Worm (Caenorhabditis elegans): ENCODE data around the gene Y53F4B.21.
"Not testable (repeated sequence)": the region's sequence is repeated elsewhere in the genome, so short reads cannot be mapped to it uniquely, and the experiment has no call there.

The Y53F4B.21 gene

DNA sequence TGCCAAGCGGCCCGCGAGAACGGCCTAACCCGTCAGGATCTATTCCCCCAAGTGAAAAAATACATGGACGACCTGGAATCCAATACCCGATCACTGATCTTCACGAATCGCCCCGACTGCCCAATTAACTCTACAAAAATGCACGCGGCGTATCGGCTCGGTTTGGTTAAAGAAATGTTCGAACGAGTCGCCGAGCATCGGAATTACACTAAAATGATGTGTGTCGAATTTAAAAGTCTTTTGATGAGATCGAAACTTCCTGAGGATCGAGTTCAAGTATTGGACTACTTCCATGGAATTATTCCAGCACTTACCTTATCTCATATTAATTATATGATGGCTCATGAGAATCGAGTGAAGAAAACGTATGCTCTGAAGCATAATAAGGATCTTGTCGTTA, 17.2 kb downstream of the Y53F4B.21 start:
- TF ChIP-seq ztf-29 (GFP tag; IDR thresholded peaks at IDR 0.05) = no peak
- TF ChIP-seq flt-1 (GFP tag; IDR thresholded peaks at IDR 0.05) = no peak
- TF ChIP-seq ref-1 (GFP tag; conservative IDR thresholded peaks at IDR 0.05) = no peak
- TF ChIP-seq T22C8.4 (GFP tag; IDR thresholded peaks at IDR 0.05) = no peak
- TF ChIP-seq ztf-23 (GFP tag; IDR thresholded peaks at IDR 0.05) = no peak
- TF ChIP-seq klf-2 (GFP tag; conservative IDR thresholded peaks at IDR 0.05) = no peak
- TF ChIP-seq med-1 (GFP tag; optimal IDR thresholded peaks at IDR 0.05; ENCODE audit: insufficient read depth) = no peak
- TF ChIP-seq tab-1 (GFP tag; IDR thresholded peaks at IDR 0.05) = no peak
- TF ChIP-seq cog-1 (tag; optimal IDR thresholded peaks at IDR 0.05) = no peak

DNA sequence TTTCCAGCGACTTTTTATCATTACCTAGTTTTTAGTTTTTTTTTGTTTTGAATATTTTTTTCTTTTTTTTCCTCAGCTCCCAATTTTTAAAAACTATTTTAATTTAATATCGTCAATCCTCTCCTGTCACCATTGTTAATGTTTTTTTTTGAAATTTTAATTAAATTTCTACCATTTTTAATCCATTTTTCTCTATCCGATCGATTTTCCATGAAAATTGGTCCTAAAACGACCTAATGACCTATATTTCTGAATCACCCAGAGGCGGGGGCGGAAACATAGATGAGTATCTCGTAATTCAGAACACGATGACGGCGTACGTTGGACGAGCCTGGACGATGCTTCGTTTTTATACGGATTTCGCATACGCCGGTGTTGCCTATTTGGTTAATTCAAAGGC, 19.9 kb downstream of the Y53F4B.21 start, which contains the start of gene Y53F4B.39:
Gene Y53F4B.39, plus strand, starts transcription at position 301 of the 400 bp plus-strand sequence.
- no peak for TF ChIP-seq flt-1 (GFP tag; IDR thresholded peaks at IDR 0.05)

DNA sequence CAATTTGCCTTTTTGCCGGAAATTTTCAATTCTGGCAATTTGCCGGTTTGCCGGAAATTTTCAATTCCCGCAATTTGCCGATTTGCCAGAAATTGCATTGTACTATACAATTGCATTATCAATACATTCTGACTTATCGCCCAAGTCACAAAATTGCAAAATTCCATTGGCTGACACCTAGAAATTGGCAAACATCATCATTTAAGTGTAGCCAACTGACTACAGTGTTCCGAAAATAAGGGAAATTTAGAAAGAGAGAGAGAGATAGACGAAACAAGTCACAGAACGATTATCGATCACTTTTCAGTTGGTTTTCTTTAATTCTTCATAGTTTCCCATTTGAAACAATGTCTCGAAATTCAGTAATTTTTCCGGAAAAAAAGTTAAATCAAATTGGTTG, 21.4 kb downstream of the Y53F4B.21 start:
- no peak for TF ChIP-seq T22C8.4 (GFP tag; IDR thresholded peaks at IDR 0.05)
- no peak for TF ChIP-seq ref-1 (GFP tag; conservative IDR thresholded peaks at IDR 0.05)
- TF ChIP-seq ztf-29 (GFP tag; IDR thresholded peaks at IDR 0.05) = no peak
- TF ChIP-seq med-1 (GFP tag; optimal IDR thresholded peaks at IDR 0.05; ENCODE audit: insufficient read depth) = no peak
- TF ChIP-seq cog-1 (tag; optimal IDR thresholded peaks at IDR 0.05) = no peak
- no peak for TF ChIP-seq tab-1 (GFP tag; IDR thresholded peaks at IDR 0.05)
- TF ChIP-seq klf-2 (GFP tag; conservative IDR thresholded peaks at IDR 0.05) = no peak
- TF ChIP-seq ztf-23 (GFP tag; IDR thresholded peaks at IDR 0.05) = no peak
- TF ChIP-seq flt-1 (GFP tag; IDR thresholded peaks at IDR 0.05) = no peak

DNA sequence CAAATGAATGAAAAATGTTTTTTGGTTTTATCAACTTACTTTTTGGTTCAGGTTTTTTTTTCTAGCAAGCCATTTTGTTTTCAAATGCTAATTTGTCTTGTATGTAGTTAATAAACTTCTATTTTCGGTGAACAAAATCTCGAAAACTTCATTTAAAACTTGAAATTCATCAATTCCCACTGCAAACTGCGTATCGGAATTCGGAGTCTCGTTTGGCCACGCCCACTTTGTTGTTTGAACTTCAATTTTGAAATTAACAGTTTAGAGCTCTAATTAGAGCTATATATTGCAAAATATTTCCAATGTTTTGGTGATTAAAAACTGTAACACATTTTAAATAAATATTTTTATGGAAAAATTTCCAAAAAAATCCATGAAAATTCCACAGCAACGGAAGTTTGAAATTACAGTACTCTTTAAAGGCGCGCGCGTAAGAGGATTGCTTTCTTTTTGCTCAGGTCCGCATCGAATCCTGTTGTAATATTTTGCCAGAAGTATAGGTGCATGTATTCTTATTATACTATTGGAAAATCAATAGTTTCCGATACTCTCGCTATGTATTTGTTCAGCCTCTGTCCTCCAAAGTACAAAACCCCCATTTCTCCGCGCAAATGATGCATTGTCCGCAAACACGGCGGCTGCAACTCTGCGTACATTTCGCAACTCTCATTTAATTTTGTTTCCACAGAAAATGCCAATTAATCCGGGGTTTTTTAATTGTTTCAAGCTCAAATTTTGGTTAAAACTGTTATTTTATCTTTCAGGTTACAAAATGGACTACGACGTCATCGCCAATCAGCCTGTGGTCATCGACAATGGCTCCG, 29.8 kb downstream of the Y53F4B.21 start, which contains the start of gene arp-1:
Gene arp-1, plus strand, starts transcription at position 765 of the 824 bp plus-strand sequence.
- peak; percentile 1 for TF ChIP-seq cog-1 (tag; optimal IDR thresholded peaks at IDR 0.05)
- no peak for TF ChIP-seq med-1 (GFP tag; optimal IDR thresholded peaks at IDR 0.05; ENCODE audit: insufficient read depth)
- peak; percentile 33; the same call in 1 of the 2 replicates for TF ChIP-seq T22C8.4 (GFP tag; IDR thresholded peaks at IDR 0.05)

DNA sequence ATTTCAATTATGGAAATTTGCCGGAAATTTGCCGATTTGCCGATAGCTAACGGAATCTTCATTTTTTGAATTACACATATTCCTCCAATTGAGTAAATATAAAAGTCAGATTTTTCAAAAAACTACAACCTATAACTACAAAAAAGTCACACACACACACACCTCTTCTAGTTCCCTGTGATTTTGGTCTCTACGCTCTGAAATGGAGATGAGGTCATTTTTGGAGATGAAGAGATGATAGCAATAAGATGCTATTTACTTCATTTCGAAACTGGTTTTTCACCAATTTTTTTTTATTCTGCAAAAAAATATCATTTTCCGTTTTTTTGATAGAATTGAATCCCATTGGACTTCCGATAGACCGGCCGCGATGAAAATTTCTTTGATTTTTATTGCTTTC, 34.2 kb downstream of the Y53F4B.21 start, which contains the start of gene Y53F4B.23:
Gene Y53F4B.23, plus strand, starts transcription at position 312 of the 400 bp plus-strand sequence.
- TF ChIP-seq tab-1 (GFP tag; IDR thresholded peaks at IDR 0.05) (no peak), ref-1 (GFP tag; conservative IDR thresholded peaks at IDR 0.05) (no peak), med-1 (GFP tag; optimal IDR thresholded peaks at IDR 0.05; ENCODE audit: insufficient read depth) (no peak), ztf-23 (GFP tag; IDR thresholded peaks at IDR 0.05) (no peak), T22C8.4 (GFP tag; IDR thresholded peaks at IDR 0.05) (no peak), flt-1 (GFP tag; IDR thresholded peaks at IDR 0.05) (no peak), ztf-29 (GFP tag; IDR thresholded peaks at IDR 0.05) (no peak), klf-2 (GFP tag; conservative IDR thresholded peaks at IDR 0.05) (no peak), cog-1 (tag; optimal IDR thresholded peaks at IDR 0.05) (no peak)

DNA sequence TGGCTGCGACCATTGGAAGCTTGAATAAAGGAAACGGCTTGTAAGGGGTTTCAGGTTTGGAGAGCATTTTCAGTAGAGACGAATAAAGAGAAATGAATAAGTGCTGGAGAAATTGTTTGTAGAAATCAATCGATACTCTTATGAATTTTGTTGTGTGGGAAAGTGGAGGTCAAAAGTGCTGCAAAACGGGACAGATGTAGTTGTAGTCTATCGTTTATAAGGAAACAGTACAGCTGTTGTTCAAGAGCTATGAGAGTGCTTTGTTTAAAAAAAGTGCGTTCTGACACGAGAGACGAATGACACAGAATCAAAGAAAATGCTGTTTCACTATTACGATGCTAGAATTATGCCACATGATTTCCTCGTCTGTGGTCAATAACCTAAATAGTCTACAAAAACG, 40.5 kb downstream of the Y53F4B.21 start, which contains the start of gene Y53F4B.62:
Gene Y53F4B.62, minus strand, starts transcription at position 101 of the 400 bp plus-strand sequence.
- no peak for TF ChIP-seq med-1 (GFP tag; optimal IDR thresholded peaks at IDR 0.05; ENCODE audit: insufficient read depth)
- no peak for TF ChIP-seq flt-1 (GFP tag; IDR thresholded peaks at IDR 0.05)
- no peak for TF ChIP-seq ztf-23 (GFP tag; IDR thresholded peaks at IDR 0.05)
- no peak for TF ChIP-seq tab-1 (GFP tag; IDR thresholded peaks at IDR 0.05)
- no peak for TF ChIP-seq T22C8.4 (GFP tag; IDR thresholded peaks at IDR 0.05)
- no peak for TF ChIP-seq klf-2 (GFP tag; conservative IDR thresholded peaks at IDR 0.05)
- no peak for TF ChIP-seq cog-1 (tag; optimal IDR thresholded peaks at IDR 0.05)
- no peak for TF ChIP-seq ref-1 (GFP tag; conservative IDR thresholded peaks at IDR 0.05)
- TF ChIP-seq ztf-29 (GFP tag; IDR thresholded peaks at IDR 0.05) = no peak

DNA sequence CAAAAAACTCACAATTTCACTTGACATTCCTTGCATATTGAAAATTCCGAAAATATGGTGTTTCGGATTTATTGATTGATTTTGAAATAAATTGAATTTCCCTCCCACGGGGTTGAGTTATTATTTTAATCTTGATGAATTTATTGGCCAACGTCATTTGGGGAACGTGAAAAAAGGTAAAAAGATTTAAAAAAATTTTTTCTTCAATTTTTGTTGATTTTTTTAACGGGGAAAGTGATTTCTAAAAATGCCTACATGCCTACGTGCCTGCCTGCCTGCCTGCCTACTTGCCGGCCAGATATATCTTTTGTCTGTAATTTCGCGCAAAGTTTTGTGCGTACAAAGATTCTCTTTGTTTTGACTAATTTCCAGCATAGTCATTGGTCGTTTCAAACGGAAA, 44.4 kb downstream of the Y53F4B.21 start, which contains the start of gene Y53F4B.24:
Gene Y53F4B.24, minus strand, starts transcription at position 101 of the 400 bp plus-strand sequence.
- TF ChIP-seq klf-2 (GFP tag; conservative IDR thresholded peaks at IDR 0.05) = no peak
- no peak for TF ChIP-seq ref-1 (GFP tag; conservative IDR thresholded peaks at IDR 0.05)
- TF ChIP-seq T22C8.4 (GFP tag; IDR thresholded peaks at IDR 0.05) = no peak
- TF ChIP-seq ztf-29 (GFP tag; IDR thresholded peaks at IDR 0.05) = no peak

DNA sequence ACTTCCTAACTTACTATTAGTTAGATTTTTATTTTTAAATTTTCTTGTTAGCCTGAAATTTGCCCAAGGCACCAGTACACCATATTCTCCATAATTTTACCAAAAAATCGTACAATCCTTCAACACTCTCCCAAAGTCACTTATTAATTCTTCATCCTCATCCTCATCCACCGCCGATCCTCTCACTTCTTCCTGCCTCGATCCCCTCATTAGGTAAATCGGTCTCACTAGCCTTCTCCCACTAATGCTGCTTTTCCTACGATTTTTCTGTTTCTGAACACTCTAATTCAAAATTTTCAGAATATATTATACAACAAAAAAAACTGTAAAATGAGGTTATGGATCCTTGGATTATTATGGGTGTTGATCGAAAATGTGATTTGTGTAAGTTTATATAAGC, 45.9 kb downstream of the Y53F4B.21 start, which contains the start of gene Y53F4B.25:
Gene Y53F4B.25, plus strand, starts transcription at position 301 of the 400 bp plus-strand sequence.
- TF ChIP-seq T22C8.4 (GFP tag; IDR thresholded peaks at IDR 0.05) = no peak
- no peak for TF ChIP-seq klf-2 (GFP tag; conservative IDR thresholded peaks at IDR 0.05)
- TF ChIP-seq med-1 (GFP tag; optimal IDR thresholded peaks at IDR 0.05; ENCODE audit: insufficient read depth) = no peak
- no peak for TF ChIP-seq cog-1 (tag; optimal IDR thresholded peaks at IDR 0.05)
- no peak for TF ChIP-seq tab-1 (GFP tag; IDR thresholded peaks at IDR 0.05)
- no peak for TF ChIP-seq ztf-23 (GFP tag; IDR thresholded peaks at IDR 0.05)
- TF ChIP-seq ztf-29 (GFP tag; IDR thresholded peaks at IDR 0.05) = no peak
- no peak for TF ChIP-seq flt-1 (GFP tag; IDR thresholded peaks at IDR 0.05)
- TF ChIP-seq ref-1 (GFP tag; conservative IDR thresholded peaks at IDR 0.05) = no peak

DNA sequence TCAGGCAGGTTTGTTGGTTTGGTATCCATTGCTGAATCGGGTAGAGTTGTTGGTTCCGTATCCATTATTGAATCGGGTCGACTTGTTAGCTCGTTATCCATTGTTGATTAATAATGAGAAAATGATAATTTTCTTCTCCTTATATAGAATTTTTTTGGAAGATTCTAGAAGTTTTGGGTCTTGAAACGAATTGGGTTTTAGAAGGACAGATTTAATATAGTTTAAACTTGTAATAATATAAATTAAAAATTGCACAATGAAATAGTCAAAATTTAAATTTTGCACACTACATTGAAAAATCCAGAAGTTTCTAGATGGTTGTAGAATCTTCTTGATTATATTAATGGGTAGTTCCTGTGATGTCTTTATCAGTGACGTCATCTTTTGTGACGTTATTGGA, 50.9 kb downstream of the Y53F4B.21 start, which contains the start of gene Y53F4B.26:
Gene Y53F4B.26, minus strand, starts transcription at position 101 of the 400 bp plus-strand sequence.
- TF ChIP-seq flt-1 (GFP tag; IDR thresholded peaks at IDR 0.05); klf-2 (GFP tag; conservative IDR thresholded peaks at IDR 0.05); ref-1 (GFP tag; conservative IDR thresholded peaks at IDR 0.05): not testable (repeated sequence)

DNA sequence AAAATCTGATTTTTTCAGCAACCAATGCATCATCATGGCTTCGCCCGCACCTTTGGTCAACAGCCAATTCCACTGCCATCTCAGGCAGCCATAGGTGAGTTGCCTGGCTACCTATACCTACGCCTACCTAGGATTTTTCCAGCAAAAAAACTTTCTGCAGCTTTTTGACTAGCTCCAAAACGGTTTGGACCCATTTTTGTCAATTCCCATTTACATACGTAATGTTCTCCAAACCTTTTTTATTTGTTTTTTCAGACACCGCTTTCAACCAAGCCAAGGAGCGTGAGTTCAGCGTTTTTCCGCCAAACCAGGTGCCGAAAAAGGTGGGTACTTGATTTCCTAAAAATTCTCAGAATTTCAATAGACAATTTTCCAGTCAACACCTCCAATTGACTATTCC, 53.7 kb downstream of the Y53F4B.21 start:
- TF ChIP-seq klf-2 (GFP tag; conservative IDR thresholded peaks at IDR 0.05) = no peak
- TF ChIP-seq flt-1 (GFP tag; IDR thresholded peaks at IDR 0.05) = no peak
- no peak for TF ChIP-seq ztf-23 (GFP tag; IDR thresholded peaks at IDR 0.05)
- no peak for TF ChIP-seq ref-1 (GFP tag; conservative IDR thresholded peaks at IDR 0.05)
- TF ChIP-seq cog-1 (tag; optimal IDR thresholded peaks at IDR 0.05) = no peak
- TF ChIP-seq T22C8.4 (GFP tag; IDR thresholded peaks at IDR 0.05) = no peak
- no peak for TF ChIP-seq ztf-29 (GFP tag; IDR thresholded peaks at IDR 0.05)
- TF ChIP-seq tab-1 (GFP tag; IDR thresholded peaks at IDR 0.05) = no peak
- no peak for TF ChIP-seq med-1 (GFP tag; optimal IDR thresholded peaks at IDR 0.05; ENCODE audit: insufficient read depth)
